Worm (Caenorhabditis elegans): ENCODE data around the gene D2007.1.

Gene D2007.1

DNA sequence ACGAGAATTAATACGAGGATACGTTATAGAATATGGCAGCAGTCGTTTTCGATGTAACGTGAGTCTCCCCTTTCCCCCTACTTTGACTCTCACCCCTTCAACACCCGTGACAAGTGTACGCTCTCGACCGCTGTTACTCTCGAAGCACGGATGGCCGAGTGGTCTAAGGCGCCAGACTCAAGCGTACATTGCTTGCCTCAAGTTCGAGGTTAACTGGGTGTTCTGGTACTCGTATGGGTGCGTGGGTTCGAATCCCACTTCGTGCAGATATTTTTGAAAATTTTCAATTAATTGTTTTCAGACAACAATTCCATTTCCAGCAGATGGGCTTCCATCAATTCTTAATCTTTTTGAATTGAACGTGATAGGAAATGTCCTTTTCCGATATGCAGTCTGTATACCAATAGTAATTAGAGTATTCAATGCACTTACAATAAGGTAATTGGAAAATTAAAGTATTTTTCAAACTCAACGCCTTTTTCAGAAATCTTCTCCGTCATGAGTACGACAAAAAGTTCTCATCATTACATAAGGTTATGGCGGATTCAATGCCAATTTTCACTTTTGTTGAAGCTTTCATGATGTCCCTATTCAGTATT, 45.7 kb upstream of the D2007.1 start:
- TF ChIP-seq nhr-76 (tag; optimal IDR thresholded peaks at IDR 0.05) (no peak), unc-39 (tag; optimal IDR thresholded peaks at IDR 0.05) (no peak), elt-1 (tag; optimal IDR thresholded peaks at IDR 0.05; ENCODE audit: borderline replicate concordance, insufficient read depth) (no peak), hlh-1 (tag; optimal IDR thresholded peaks at IDR 0.05) (peak; percentile 12), lsy-2 (tag; optimal IDR thresholded peaks at IDR 0.05) (no peak), mep-1 (tag; optimal IDR thresholded peaks at IDR 0.05) (peak; percentile 34), lin-13 (tag; optimal IDR thresholded peaks at IDR 0.05) (peak; percentile 51), ces-1 (GFP tag; optimal IDR thresholded peaks at IDR 0.05) (peak; percentile 39), snpc-4 (tag; optimal IDR thresholded peaks at IDR 0.05) (no peak), lin-32 (GFP tag; optimal IDR thresholded peaks at IDR 0.05) (peak; percentile 76), nhr-28 (tag; optimal IDR thresholded peaks at IDR 0.05) (no peak), pha-4 (tag; optimal IDR thresholded peaks at IDR 0.05) (peak; percentile 50), ceh-43 (GFP tag; optimal IDR thresholded peaks at IDR 0.05) (peak; percentile 77), zip-8 (tag; optimal IDR thresholded peaks at IDR 0.05) (no peak), bed-3 (GFP tag; optimal IDR thresholded peaks at IDR 0.05) (peak; percentile 59), nhr-2 (tag; optimal IDR thresholded peaks at IDR 0.05) (no peak), unc-120 (tag; optimal IDR thresholded peaks at IDR 0.05; ENCODE audit: poor library complexity, severe bottlenecking) (peak; percentile 74), flh-1 (GFP tag; optimal IDR thresholded peaks at IDR 0.05) (peak; percentile 66), ham-2 (GFP tag; optimal IDR thresholded peaks at IDR 0.05) (peak; percentile 81), drap-1 (GFP tag; optimal IDR thresholded peaks at IDR 0.05) (peak; percentile 85), sptf-1 (tag; optimal IDR thresholded peaks at IDR 0.05) (peak; percentile 88), unc-62 (GFP tag; optimal IDR thresholded peaks at IDR 0.05) (no peak), ceh-39 (tag; optimal IDR thresholded peaks at IDR 0.05) (no peak), mls-2 (tag; optimal IDR thresholded peaks at IDR 0.05) (peak; percentile 91), ceh-83 (GFP tag; optimal IDR thresholded peaks at IDR 0.05) (peak; percentile 95), elt-3 (tag; optimal IDR thresholded peaks at IDR 0.05) (peak; percentile 26), ztf-11 (tag; optimal IDR thresholded peaks at IDR 0.05) (no peak), mab-5 (tag; optimal IDR thresholded peaks at IDR 0.05) (no peak), nhr-12 (tag; optimal IDR thresholded peaks at IDR 0.05) (peak; percentile 63), cnd-1 (tag; optimal IDR thresholded peaks at IDR 0.05) (peak; percentile 91), tbx-8 (GFP tag; optimal IDR thresholded peaks at IDR 0.05) (peak; percentile 55), sem-2 (GFP tag; optimal IDR thresholded peaks at IDR 0.05) (peak; percentile 91), M03D4.4 (tag; optimal IDR thresholded peaks at IDR 0.05) (peak; percentile 89), blmp-1 (tag; optimal IDR thresholded peaks at IDR 0.05) (no peak), nhr-237 (tag; optimal IDR thresholded peaks at IDR 0.05) (no peak)

DNA sequence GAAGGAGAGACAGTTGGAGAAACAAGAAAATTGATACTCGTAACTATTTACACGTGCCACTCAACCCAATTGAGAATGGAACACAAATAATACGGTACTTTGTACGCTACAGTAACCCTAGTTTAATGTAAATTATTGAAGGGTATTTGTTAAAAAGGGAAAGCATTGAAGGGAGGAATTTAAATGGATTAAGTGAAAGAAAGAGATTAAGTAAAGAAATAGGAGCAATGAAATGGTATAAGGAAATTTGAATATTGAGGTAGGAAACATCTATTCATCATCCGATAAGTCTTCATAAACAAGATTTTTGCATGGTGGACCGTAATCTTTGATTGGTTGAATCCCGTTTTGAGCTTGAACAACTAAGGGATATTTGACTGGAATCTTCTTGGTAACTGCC, 43.9 kb upstream of the D2007.1 start:
- no peak for TF ChIP-seq ceh-39 (tag; optimal IDR thresholded peaks at IDR 0.05)
- no peak for TF ChIP-seq cnd-1 (tag; optimal IDR thresholded peaks at IDR 0.05)
- TF ChIP-seq elt-3 (tag; optimal IDR thresholded peaks at IDR 0.05): no peak
- TF ChIP-seq tbx-8 (GFP tag; optimal IDR thresholded peaks at IDR 0.05): no peak
- TF ChIP-seq snpc-4 (tag; optimal IDR thresholded peaks at IDR 0.05): no peak
- TF ChIP-seq lin-13 (tag; optimal IDR thresholded peaks at IDR 0.05): no peak
- TF ChIP-seq sem-2 (GFP tag; optimal IDR thresholded peaks at IDR 0.05): no peak
- TF ChIP-seq sptf-1 (tag; optimal IDR thresholded peaks at IDR 0.05): no peak
- no peak for TF ChIP-seq ztf-11 (tag; optimal IDR thresholded peaks at IDR 0.05)
- TF ChIP-seq unc-120 (tag; optimal IDR thresholded peaks at IDR 0.05; ENCODE audit: poor library complexity, severe bottlenecking): no peak
- TF ChIP-seq nhr-28 (tag; optimal IDR thresholded peaks at IDR 0.05): no peak

DNA sequence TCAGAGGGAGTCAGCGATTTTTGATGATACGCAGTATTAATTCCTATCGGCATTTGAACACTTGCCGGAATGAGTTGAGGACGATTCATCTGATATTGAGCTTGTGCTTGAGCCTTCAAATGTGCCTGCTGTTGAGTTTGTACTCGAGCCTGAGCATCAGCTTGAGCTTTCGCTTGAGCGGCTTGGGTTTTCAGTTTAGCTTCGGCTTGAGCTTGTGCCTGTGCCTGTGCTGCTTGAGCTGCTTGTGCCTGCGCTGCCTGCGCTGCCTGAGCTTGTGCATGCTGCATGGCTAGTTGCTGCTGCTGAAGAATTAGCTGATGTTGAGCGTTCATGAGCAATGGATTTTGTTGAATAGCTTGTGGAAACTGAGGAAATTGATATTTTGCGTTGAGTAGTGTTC, 39.4 kb upstream of the D2007.1 start:
- TF ChIP-seq snpc-4 (tag; optimal IDR thresholded peaks at IDR 0.05) (no peak), blmp-1 (tag; optimal IDR thresholded peaks at IDR 0.05) (no peak), elt-3 (tag; optimal IDR thresholded peaks at IDR 0.05) (no peak), lin-32 (GFP tag; optimal IDR thresholded peaks at IDR 0.05) (no peak)

DNA sequence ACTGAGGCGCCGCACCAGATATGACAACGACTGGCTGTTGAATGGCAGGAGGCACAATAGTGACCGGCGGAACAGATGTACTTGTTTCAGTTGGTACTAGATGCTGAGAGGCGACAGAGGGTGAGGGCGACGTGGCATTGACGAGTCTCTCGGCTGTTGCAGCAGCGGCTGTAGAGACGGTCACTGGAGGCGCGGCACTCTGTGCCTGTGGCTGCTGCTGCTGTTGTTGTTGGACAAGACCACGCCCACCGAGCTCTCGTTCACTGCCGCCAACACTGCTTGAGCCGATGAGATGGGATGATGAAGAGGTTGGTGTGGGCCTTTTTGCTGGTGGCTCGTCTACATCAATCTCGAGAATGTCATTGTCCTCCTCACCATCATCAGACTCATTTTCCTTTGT, 38.1 kb upstream of the D2007.1 start:
- TF ChIP-seq pha-4 (tag; optimal IDR thresholded peaks at IDR 0.05): no peak
- TF ChIP-seq M03D4.4 (tag; optimal IDR thresholded peaks at IDR 0.05): no peak
- no peak for TF ChIP-seq flh-1 (GFP tag; optimal IDR thresholded peaks at IDR 0.05)
- TF ChIP-seq bed-3 (GFP tag; optimal IDR thresholded peaks at IDR 0.05): no peak
- no peak for TF ChIP-seq ceh-43 (GFP tag; optimal IDR thresholded peaks at IDR 0.05)
- no peak for TF ChIP-seq nhr-28 (tag; optimal IDR thresholded peaks at IDR 0.05)
- TF ChIP-seq lin-13 (tag; optimal IDR thresholded peaks at IDR 0.05): no peak
- no peak for TF ChIP-seq drap-1 (GFP tag; optimal IDR thresholded peaks at IDR 0.05)
